Fruit fly (Drosophila melanogaster) whole organism, embryonic: ENCODE results near the gene CSN6.

Experiments
- CG10267 ChIP-seq: fragments of 200-800 bp; sonication (Bioruptor generic); optimal IDR thresholded peaks from 2 replicates; lab custom pipeline; 2018; ENCODE audit warnings: missing biosample characterization, mild to moderate bottlenecking, missing genetic modification characterization, moderate library complexity
- CG10959 ChIP-seq: fragments of 200-800 bp; sonication (Bioruptor generic); IDR thresholded peaks from 2 replicates; pipeline ENCODE4 v1.3.6; 2022; ENCODE audit warnings: missing biosample characterization, missing genetic modification characterization
- CG12071 ChIP-seq: fragments of 200-800 bp; sonication (Bioruptor generic); optimal IDR thresholded peaks from 3 replicates; lab custom pipeline; 2018; ENCODE audit warnings: missing biosample characterization, mild to moderate bottlenecking, missing genetic modification characterization
- CG12236 ChIP-seq: fragments of 200-800 bp; sonication (Bioruptor generic); optimal IDR thresholded peaks from 2 replicates; lab custom pipeline; 2016; ENCODE audit warnings: missing biosample characterization, missing genetic modification characterization
- CG12659 ChIP-seq: fragments of 200-800 bp; sonication (Bioruptor generic); optimal IDR thresholded peaks from 3 replicates; lab custom pipeline; 2017; ENCODE audit warnings: mild to moderate bottlenecking, missing biosample characterization, missing genetic modification reagents, missing genetic modification characterization
- CG17568 ChIP-seq: fragments of 200-800 bp; sonication (Bioruptor generic); optimal IDR thresholded peaks from 2 replicates; lab custom pipeline; 2018; ENCODE audit warnings: missing biosample characterization, mild to moderate bottlenecking, missing genetic modification characterization, moderate library complexity
- CG1792 ChIP-seq: fragments of 200-800 bp; sonication (Bioruptor generic); optimal IDR thresholded peaks from 2 replicates; lab custom pipeline; 2016; ENCODE audit warnings: missing biosample characterization, missing genetic modification characterization
- CG18262 ChIP-seq: fragments of 200-800 bp; optimal IDR thresholded peaks from 3 replicates; lab custom pipeline; 2019; ENCODE audit warnings: missing biosample characterization, mild to moderate bottlenecking, missing genetic modification characterization, moderate library complexity
- CG30020 ChIP-seq: fragments of 200-800 bp; optimal IDR thresholded peaks from 2 replicates; lab custom pipeline; 2019; ENCODE audit warnings: missing biosample characterization, mild to moderate bottlenecking, missing genetic modification characterization, moderate library complexity
- CG31365 ChIP-seq: fragments of 200-800 bp; sonication (Bioruptor generic); optimal IDR thresholded peaks from 2 replicates; lab custom pipeline; 2018; ENCODE audit warnings: missing biosample characterization, mild to moderate bottlenecking, missing genetic modification characterization
- CG3407 ChIP-seq: fragments of 200-800 bp; sonication (Bioruptor generic); optimal IDR thresholded peaks from 2 replicates; lab custom pipeline; 2018; ENCODE audit warnings: missing biosample characterization, mild to moderate bottlenecking, missing genetic modification characterization
- CG4360 ChIP-seq: fragments of 200-800 bp; sonication (Bioruptor generic); IDR thresholded peaks from 2 replicates; pipeline ENCODE4 v1.3.6; 2022; ENCODE audit warnings: missing biosample characterization, missing genetic modification characterization
- CG4424 ChIP-seq: fragments of 200-800 bp; sonication (Bioruptor generic); optimal IDR thresholded peaks from 3 replicates; lab custom pipeline; 2016; ENCODE audit warnings: missing biosample characterization, missing genetic modification characterization
- CG4707 ChIP-seq: fragments of 200-800 bp; sonication (Bioruptor generic); optimal IDR thresholded peaks from 2 replicates; lab custom pipeline; 2018; ENCODE audit warnings: missing biosample characterization, mild to moderate bottlenecking, missing genetic modification characterization, moderate library complexity
- CG5953 ChIP-seq: fragments of 200-800 bp; sonication (Bioruptor generic); IDR thresholded peaks from 2 replicates; pipeline ENCODE4 v1.3.6; 2022; ENCODE audit warnings: missing biosample characterization, missing genetic modification characterization
- CG6854 ChIP-seq: fragments of 200-800 bp; sonication (Bioruptor generic); optimal IDR thresholded peaks from 3 replicates; lab custom pipeline; 2017; ENCODE audit warnings: missing biosample characterization, mild to moderate bottlenecking, missing genetic modification characterization
- CG7745 ChIP-seq: fragments of 200-800 bp; sonication (Bioruptor generic); optimal IDR thresholded peaks from 2 replicates; lab custom pipeline; 2018; ENCODE audit warnings: missing biosample characterization, mild to moderate bottlenecking, missing genetic modification characterization, moderate library complexity
- CG8478 ChIP-seq: fragments of >200 bp; optimal IDR thresholded peaks from 2 replicates; lab custom pipeline; 2018
- D ChIP-seq, 2 experiments: fragments of 200-800 bp in 1 of 2; fragments of >200 bp in 1 of 2; sonication (Bioruptor generic) in 1 of 2; optimal IDR thresholded peaks; 2 replicates in 1 of 2; 3 replicates in 1 of 2; lab custom pipeline; 2017; ENCODE audit warnings: mild to moderate bottlenecking in 1 of 2, missing biosample characterization in 1 of 2, missing genetic modification characterization in 1 of 2, missing genetic modification reagents in 1 of 2
- Dp ChIP-seq: fragments of 200-800 bp; sonication (Bioruptor generic); optimal IDR thresholded peaks from 2 replicates; lab custom pipeline; 2018; ENCODE audit warnings: missing biosample characterization, mild to moderate bottlenecking, missing genetic modification characterization, moderate library complexity
- Drgx ChIP-seq: fragments of 200-800 bp; sonication (Bioruptor generic); IDR thresholded peaks from 2 replicates; pipeline ENCODE4 v1.3.6; 2022; ENCODE audit warnings: missing biosample characterization, missing genetic modification characterization
- Eip74EF ChIP-seq, 2 experiments: fragments of 200-800 bp in 1 of 2; fragments of >200 bp in 1 of 2; sonication (Bioruptor generic) in 1 of 2; optimal IDR thresholded peaks; 2 replicates each; lab custom pipeline; 2017 to 2019; ENCODE audit warnings: missing biosample characterization in 2 of 2, missing genetic modification characterization in 2 of 2, mild to moderate bottlenecking in 1 of 2, moderate library complexity in 1 of 2
- Fer1 ChIP-seq: fragments of 200-800 bp; sonication (Bioruptor generic); optimal IDR thresholded peaks from 2 replicates; lab custom pipeline; 2017; ENCODE audit warnings: missing biosample characterization, mild to moderate bottlenecking, missing genetic modification characterization
- Fer3 ChIP-seq: fragments of 200-800 bp; sonication (Bioruptor generic); optimal IDR thresholded peaks from 2 replicates; lab custom pipeline; 2018; ENCODE audit warnings: missing biosample characterization, mild to moderate bottlenecking, missing genetic modification characterization, moderate library complexity
- H2.0 ChIP-seq: fragments of 200-800 bp; sonication (Bioruptor generic); IDR thresholded peaks from 2 replicates; pipeline ENCODE4 v1.3.6; 2022; ENCODE audit warnings: missing biosample characterization, missing genetic modification characterization
- HLH3B ChIP-seq: fragments of 200-800 bp; sonication (Bioruptor generic); IDR thresholded peaks from 2 replicates; pipeline ENCODE4 v1.3.6; 2022; ENCODE audit warnings: missing biosample characterization, missing genetic modification characterization
- Hand ChIP-seq: fragments of 200-800 bp; sonication (Bioruptor generic); optimal IDR thresholded peaks from 2 replicates; lab custom pipeline; 2017; ENCODE audit warnings: mild to moderate bottlenecking, missing biosample characterization, missing genetic modification reagents, missing genetic modification characterization
- Jarid2 ChIP-seq: fragments of 200-800 bp; sonication (Bioruptor generic); optimal IDR thresholded peaks from 3 replicates; lab custom pipeline; 2017; ENCODE audit warnings: mild to moderate bottlenecking, missing biosample characterization, missing genetic modification reagents, missing genetic modification characterization
- Mrtf ChIP-seq: fragments of 200-800 bp; sonication (Bioruptor generic); IDR thresholded peaks from 3 replicates; pipeline ENCODE4 v1.3.6; 2022; ENCODE audit warnings: missing biosample characterization, missing genetic modification characterization
- TFAM ChIP-seq: fragments of 200-800 bp; sonication (Bioruptor generic); optimal IDR thresholded peaks from 2 replicates; lab custom pipeline; 2017; ENCODE audit warnings: missing biosample characterization, missing genetic modification characterization, inconsistent platforms
- Usf ChIP-seq: fragments of 200-800 bp; sonication (Bioruptor generic); optimal IDR thresholded peaks from 2 replicates; lab custom pipeline; 2017; ENCODE audit warnings: missing genotype, missing biosample characterization, missing genetic modification characterization
- caup ChIP-seq: fragments of 200-800 bp; sonication (Bioruptor generic); optimal IDR thresholded peaks from 3 replicates; lab custom pipeline; 2017; ENCODE audit warnings: missing biosample characterization, mild to moderate bottlenecking, missing genetic modification characterization, moderate library complexity; ENCODE audit not compliant: severe bottlenecking
- chif ChIP-seq, 2 experiments: fragments of 200-800 bp; sonication (Bioruptor generic); optimal IDR thresholded peaks; 3 replicates each; lab custom pipeline; 2016; ENCODE audit warnings: missing biosample characterization in 2 of 2, missing genetic modification characterization in 2 of 2
- ci ChIP-seq: fragments of 200-800 bp; sonication (Bioruptor generic); IDR thresholded peaks from 3 replicates; pipeline ENCODE4 v1.3.6; 2022; ENCODE audit warnings: missing biosample characterization, missing genetic modification characterization
- dmrt11E ChIP-seq: fragments of 200-800 bp; sonication (Bioruptor generic); optimal IDR thresholded peaks from 3 replicates; lab custom pipeline; 2018; ENCODE audit warnings: missing biosample characterization, mild to moderate bottlenecking, missing genetic modification characterization, moderate library complexity
- dmrt99B ChIP-seq: fragments of 200-800 bp; sonication (Bioruptor generic); optimal IDR thresholded peaks from 2 replicates; lab custom pipeline; 2018; ENCODE audit warnings: missing biosample characterization, mild to moderate bottlenecking, missing genetic modification characterization, moderate library complexity
- dpn ChIP-seq, 2 experiments: fragments of 200-800 bp; sonication (Bioruptor generic); optimal IDR thresholded peaks; 3 replicates each; lab custom pipeline; 2016; ENCODE audit warnings: missing biosample characterization in 2 of 2, missing genetic modification characterization in 2 of 2
- fd96Cb ChIP-seq: fragments of 200-800 bp; sonication (Bioruptor generic); optimal IDR thresholded peaks from 2 replicates; lab custom pipeline; 2018; ENCODE audit warnings: missing biosample characterization, mild to moderate bottlenecking, missing genetic modification characterization, moderate library complexity
- gsb-n ChIP-seq: fragments of 200-800 bp; sonication (Bioruptor generic); optimal IDR thresholded peaks from 3 replicates; lab custom pipeline; 2018; ENCODE audit warnings: missing biosample characterization, mild to moderate bottlenecking, missing genetic modification characterization
- lab ChIP-seq: fragments of 200-800 bp; sonication (Bioruptor generic); optimal IDR thresholded peaks from 3 replicates; lab custom pipeline; 2017; ENCODE audit warnings: missing biosample characterization, missing genetic modification characterization, mild to moderate bottlenecking, moderate library complexity, missing genetic modification reagents
- nmo ChIP-seq: fragments of 200-800 bp; sonication (Bioruptor generic); optimal IDR thresholded peaks from 2 replicates; lab custom pipeline; 2018; ENCODE audit warnings: missing biosample characterization, mild to moderate bottlenecking, missing genetic modification characterization, moderate library complexity
- otp ChIP-seq: fragments of 200-800 bp; sonication (Bioruptor generic); IDR thresholded peaks from 3 replicates; pipeline ENCODE4, ENCODE4 v1.3.6; 2022; ENCODE audit warnings: missing biosample characterization, missing genetic modification characterization
- pan ChIP-seq, 4 experiments: fragments of >200 bp in 3 of 4; fragments of 200-800 bp in 1 of 4; sonication (Bioruptor generic) in 1 of 4; optimal IDR thresholded peaks in 3 of 4; IDR thresholded peaks in 1 of 4; 2 replicates each; pipeline versions ENCODE4 v1.3.6 to Lab custom; 2017 to 2022; ENCODE audit warnings: missing biosample characterization in 2 of 4, missing genetic modification characterization in 2 of 4, mixed read lengths in 1 of 4
- pfk ChIP-seq: fragments of 200-800 bp; sonication (Bioruptor generic); optimal IDR thresholded peaks from 2 replicates; lab custom pipeline; 2018; ENCODE audit warnings: missing biosample characterization, mild to moderate bottlenecking, missing genetic modification characterization, moderate library complexity
- phol ChIP-seq: fragments of 200-800 bp; sonication (Bioruptor generic); optimal IDR thresholded peaks from 3 replicates; lab custom pipeline; 2018; ENCODE audit warnings: missing biosample characterization, mild to moderate bottlenecking, missing genetic modification characterization, moderate library complexity
- salm ChIP-seq: fragments of 200-800 bp; sonication (Bioruptor generic); optimal IDR thresholded peaks from 2 replicates; lab custom pipeline; 2018; ENCODE audit warnings: missing biosample characterization, mild to moderate bottlenecking, missing genetic modification characterization
- sqz ChIP-seq: fragments of 200-800 bp; sonication (Bioruptor generic); optimal IDR thresholded peaks from 3 replicates; lab custom pipeline; 2018; ENCODE audit warnings: missing biosample characterization, mild to moderate bottlenecking, missing genetic modification characterization
- zfh1 ChIP-seq: fragments of 200-800 bp; sonication (Bioruptor generic); IDR thresholded peaks from 3 replicates; pipeline ENCODE4 v1.3.6; 2022; ENCODE audit warnings: missing biosample characterization, missing genetic modification characterization

CSN6 gene

DNA sequence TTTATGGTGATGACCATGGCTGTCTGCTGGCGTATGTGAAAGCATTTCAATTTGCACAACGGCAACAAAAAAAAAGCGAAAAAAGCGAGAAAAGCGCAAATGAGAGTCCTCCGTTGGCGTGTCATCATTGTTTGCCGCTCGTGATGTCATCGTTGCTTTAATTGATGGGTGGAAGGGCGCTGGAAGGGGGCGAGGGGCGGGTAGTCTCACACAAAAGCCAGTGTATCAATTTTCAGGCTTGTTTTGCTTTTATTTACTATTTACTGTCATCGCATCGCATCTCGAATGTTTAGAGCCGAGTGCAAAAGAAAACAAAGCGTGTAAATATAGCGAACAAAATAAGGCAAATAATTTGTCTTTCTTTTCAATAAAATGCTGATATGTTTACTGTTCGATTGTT lies 8.7 kb downstream of the CSN6 start (continued):
- TF ChIP-seq CG4707 (GFP tag; lab: Kevin White, UChicago) (peak; percentile 22), TFAM (GFP tag; lab: Kevin White, UChicago) (peak; percentile 39), Usf (GFP tag; lab: Kevin White, UChicago) (no peak), salm (tag; lab: Kevin White, UChicago) (peak; percentile 69), dmrt99B (tag; lab: Kevin White, UChicago) (peak; percentile 69), otp (GFP tag; lab: Robert Waterston, UW) (0 out of 3 replicates have a peak, but pooled peaks have one; percentile 55), Dp (GFP tag; lab: Kevin White, UChicago) (no peak), Eip74EF (GFP tag; optimal IDR thresholded peaks at IDR 0.05; lab: Kevin White, UChicago) (peak in 1 of 2 experiments; percentile 47), dpn (GFP tag; optimal IDR thresholded peaks at IDR 0.05; lab: Kevin White, UChicago) (peak in 1 of 2 experiments; percentile 6), sqz (GFP tag; lab: Kevin White, UChicago) (peak; percentile 12), CG7745 (peak; percentile 27), nmo (GFP tag; lab: Kevin White, UChicago) (peak; percentile 30), fd96Cb (peak; percentile 59), CG17568 (GFP tag; lab: Kevin White, UChicago) (peak; percentile 80), CG12659 (GFP tag; lab: Kevin White, UChicago) (peak; percentile 10), CG10959 (GFP tag; lab: Robert Waterston, UW) (no peak), Hand (GFP tag; lab: Kevin White, UChicago) (no peak), CG3407 (GFP tag; lab: Kevin White, UChicago) (peak; percentile 75), CG4424 (GFP tag; lab: Kevin White, UChicago) (peak; percentile 14), H2.0 (GFP tag; lab: Robert Waterston, UW) (no peak), chif (GFP tag; optimal IDR thresholded peaks at IDR 0.05; lab: Kevin White, UChicago) (peak; percentile 2 to 31), Drgx (GFP tag; lab: Robert Waterston, UW) (peak; percentile 42; the same call in 1 of the 2 replicates), gsb-n (tag; lab: Kevin White, UChicago) (peak; percentile 69), CG4360 (GFP tag; lab: Robert Waterston, UW) (0 out of 2 replicates have a peak, but pooled peaks have one; percentile 33), CG31365 (tag; lab: Kevin White, UChicago) (peak; percentile 3), CG30020 (tag; lab: Kevin White, UChicago) (no peak), CG5953 (GFP tag; lab: Robert Waterston, UW) (0 out of 2 replicates have a peak, but pooled peaks have one; percentile 25), Jarid2 (GFP tag; lab: Kevin White, UChicago) (peak; percentile 30), Mrtf (GFP tag; lab: Robert Waterston, UW) (peak; percentile 31; the same call in 1 of the 3 replicates), Fer3 (peak; percentile 32), CG1792 (GFP tag; lab: Kevin White, UChicago) (no peak), CG10267 (tag; lab: Kevin White, UChicago) (peak; percentile 0), zfh1 (GFP tag; lab: Robert Waterston, UW) (0 out of 3 replicates have a peak, but pooled peaks have one; percentile 10), pfk (GFP tag; lab: Kevin White, UChicago) (peak; percentile 20), dmrt11E (tag; lab: Kevin White, UChicago) (peak; percentile 50), D (optimal IDR thresholded peaks at IDR 0.05; lab: Kevin White, UChicago) (no peak), D (GFP tag; optimal IDR thresholded peaks at IDR 0.05; lab: Kevin White, UChicago) (peak; percentile 56), CG8478 (no peak), pan (optimal IDR thresholded peaks at IDR 0.05; lab: Kevin White, UChicago) (no peak), pan (GFP tag; optimal IDR thresholded peaks at IDR 0.05 in 1 of 2, IDR thresholded peaks at IDR 0.05 in 1 of 2) (peak in 1 of 2 experiments; percentile 50), CG18262 (tag; lab: Kevin White, UChicago) (peak; percentile 40), ci (peak; percentile 63; the same call in 1 of the 3 replicates), CG12071 (GFP tag; lab: Kevin White, UChicago) (peak; percentile 56), CG6854 (no peak), HLH3B (peak; percentile 8; the same call in 1 of the 2 replicates), phol (tag; lab: Kevin White, UChicago) (peak; percentile 5), CG12236 (GFP tag; lab: Kevin White, UChicago) (peak; percentile 7), Fer1 (GFP tag; lab: Kevin White, UChicago) (peak; percentile 27), caup (peak; percentile 32), lab (GFP tag; lab: Kevin White, UChicago) (peak; percentile 65)
